Fruit fly (Drosophila melanogaster) whole organism, embryonic: Measurements from ENCODE around the gene CG3702.

ENCODE experiments used
- ATbp ChIP-seq: fragments of 200-800 bp; sonication (Bioruptor generic); optimal IDR thresholded peaks from 2 replicates; lab custom pipeline; 2017; ENCODE audit warnings: missing biosample characterization, mild to moderate bottlenecking, missing genetic modification characterization, missing genetic modification reagents
- CG10209 ChIP-seq: fragments of 200-800 bp; sonication (Bioruptor generic); optimal IDR thresholded peaks from 3 replicates; lab custom pipeline; 2017; ENCODE audit warnings: missing biosample characterization, mild to moderate bottlenecking, missing genetic modification characterization, missing genetic modification reagents
- CG10543 ChIP-seq: fragments of 200-800 bp; sonication (Bioruptor generic); optimal IDR thresholded peaks from 3 replicates; lab custom pipeline; 2017; ENCODE audit warnings: missing biosample characterization, mild to moderate bottlenecking, missing genetic modification characterization, moderate library complexity
- CG11696 ChIP-seq: fragments of 200-800 bp; sonication (Bioruptor generic); IDR thresholded peaks from 2 replicates; pipeline ENCODE4 v1.3.6; 2022; ENCODE audit warnings: missing biosample characterization, missing genetic modification characterization
- CG11723 ChIP-seq: fragments of 200-800 bp; sonication (Bioruptor generic); optimal IDR thresholded peaks from 2 replicates; lab custom pipeline; 2017; ENCODE audit warnings: missing biosample characterization, mild to moderate bottlenecking, missing genetic modification characterization
- CG1233 ChIP-seq: fragments of 200-800 bp; sonication (Bioruptor generic); optimal IDR thresholded peaks from 4 replicates; lab custom pipeline; 2018; ENCODE audit warnings: missing biosample characterization, mild to moderate bottlenecking, missing genetic modification characterization
- CG12942 ChIP-seq: fragments of 200-800 bp; sonication (Bioruptor generic); optimal IDR thresholded peaks from 3 replicates; lab custom pipeline; 2016; ENCODE audit warnings: missing biosample characterization, missing genetic modification characterization
- CG13424 ChIP-seq: fragments of 200-800 bp; sonication (Bioruptor generic); optimal IDR thresholded peaks from 2 replicates; lab custom pipeline; 2019; ENCODE audit warnings: missing biosample characterization, mild to moderate bottlenecking, missing genetic modification characterization, moderate library complexity
- CG14860 ChIP-seq: fragments of 200-800 bp; sonication (Bioruptor generic); IDR thresholded peaks from 3 replicates; pipeline ENCODE4 v1.3.6; 2022; ENCODE audit warnings: missing biosample characterization, missing genetic modification characterization; ENCODE audit not compliant: partially characterized antibody
- CG15514 ChIP-seq: fragments of 200-800 bp; sonication (Bioruptor generic); optimal IDR thresholded peaks from 3 replicates; lab custom pipeline; 2017; ENCODE audit warnings: missing biosample characterization, missing genetic modification characterization, mild to moderate bottlenecking, moderate library complexity, missing genetic modification reagents
- CG18764 ChIP-seq: fragments of 200-800 bp; sonication (Bioruptor generic); optimal IDR thresholded peaks from 3 replicates; lab custom pipeline; 2016; ENCODE audit warnings: missing biosample characterization, missing genetic modification characterization
- CG2875 ChIP-seq: fragments of 200-800 bp; sonication (Bioruptor generic); optimal IDR thresholded peaks from 2 replicates; lab custom pipeline; 2017; ENCODE audit warnings: missing biosample characterization, mild to moderate bottlenecking, missing genetic modification characterization, missing genetic modification reagents
- CG3847 ChIP-seq: fragments of 200-800 bp; sonication (Bioruptor generic); IDR thresholded peaks from 2 replicates; pipeline ENCODE4 v1.3.6; 2022; ENCODE audit warnings: missing biosample characterization, missing genetic modification characterization
- CG6765 ChIP-seq: fragments of 200-800 bp; sonication (Bioruptor generic); optimal IDR thresholded peaks from 3 replicates; lab custom pipeline; 2017; ENCODE audit warnings: missing biosample characterization, mild to moderate bottlenecking, missing genetic modification characterization
- CG6813 ChIP-seq: fragments of 200-800 bp; sonication (Bioruptor generic); optimal IDR thresholded peaks from 2 replicates; lab custom pipeline; 2017; ENCODE audit warnings: missing biosample characterization, missing genetic modification characterization, mild to moderate bottlenecking, moderate library complexity, missing genetic modification reagents
- CG7556 ChIP-seq: fragments of 200-800 bp; sonication (Bioruptor generic); optimal IDR thresholded peaks from 2 replicates; lab custom pipeline; 2017; ENCODE audit warnings: missing biosample characterization, mild to moderate bottlenecking, missing genetic modification characterization
- CG7963 ChIP-seq: fragments of 200-800 bp; sonication (Bioruptor generic); IDR thresholded peaks from 3 replicates; pipeline ENCODE4 v1.3.6; 2022; ENCODE audit warnings: missing biosample characterization, missing genetic modification characterization; ENCODE audit not compliant: partially characterized antibody
- CG8944 ChIP-seq: fragments of 200-800 bp; sonication (Bioruptor generic); optimal IDR thresholded peaks from 3 replicates; lab custom pipeline; 2016; ENCODE audit warnings: missing biosample characterization, missing genetic modification characterization
- CG9215 ChIP-seq: fragments of 200-800 bp; sonication (Bioruptor generic); IDR thresholded peaks from 2 replicates; pipeline ENCODE4 v1.3.6; 2022; ENCODE audit warnings: missing biosample characterization, missing genetic modification characterization
- CG9797 ChIP-seq: fragments of 200-800 bp; sonication (Bioruptor generic); optimal IDR thresholded peaks from 3 replicates; lab custom pipeline; 2018; ENCODE audit warnings: missing biosample characterization, mild to moderate bottlenecking, missing genetic modification characterization
- ERR ChIP-seq: fragments of 200-800 bp; sonication (Bioruptor generic); optimal IDR thresholded peaks from 2 replicates; lab custom pipeline; 2016; ENCODE audit warnings: missing biosample characterization, missing genetic modification characterization
- Hr78 ChIP-seq, 2 experiments: fragments of 200-800 bp in 1 of 2; fragments of >200 bp in 1 of 2; sonication (Bioruptor generic) in 1 of 2; optimal IDR thresholded peaks; 2 replicates each; lab custom pipeline; 2017 to 2019; ENCODE audit warnings: missing biosample characterization in 2 of 2, missing genetic modification characterization in 2 of 2, mild to moderate bottlenecking in 1 of 2, moderate library complexity in 1 of 2
- Lpt ChIP-seq: fragments of >200 bp; optimal IDR thresholded peaks from 2 replicates; lab custom pipeline; 2018; ENCODE audit warnings: missing biosample characterization, missing genetic modification characterization
- MESR4 ChIP-seq: fragments of 200-800 bp; sonication (Bioruptor generic); optimal IDR thresholded peaks from 2 replicates; lab custom pipeline; 2018; ENCODE audit warnings: missing biosample characterization, mild to moderate bottlenecking, missing genetic modification characterization, moderate library complexity
- Neu2 ChIP-seq: fragments of 200-800 bp; sonication (Bioruptor generic); optimal IDR thresholded peaks from 3 replicates; lab custom pipeline; 2016; ENCODE audit warnings: missing biosample characterization, missing genetic modification characterization, borderline replicate concordance
- Nf-YC ChIP-seq: fragments of 200-800 bp; optimal IDR thresholded peaks from 3 replicates; lab custom pipeline; 2019; ENCODE audit warnings: missing biosample characterization, mild to moderate bottlenecking, missing genetic modification characterization, moderate library complexity
- Usf ChIP-seq: fragments of 200-800 bp; sonication (Bioruptor generic); optimal IDR thresholded peaks from 2 replicates; lab custom pipeline; 2017; ENCODE audit warnings: missing genotype, missing biosample characterization, missing genetic modification characterization
- ash1 ChIP-seq: fragments of 200-800 bp; sonication (Bioruptor generic); optimal IDR thresholded peaks from 2 replicates; lab custom pipeline; 2018; ENCODE audit warnings: missing biosample characterization, mild to moderate bottlenecking, missing genetic modification characterization
- bbx ChIP-seq: fragments of 200-800 bp; sonication (Bioruptor generic); IDR thresholded peaks from 2 replicates; pipeline ENCODE4 v1.3.6; 2022; ENCODE audit warnings: missing biosample characterization, missing genetic modification characterization; ENCODE audit not compliant: partially characterized antibody
- btn ChIP-seq: fragments of 200-800 bp; sonication (Bioruptor generic); optimal IDR thresholded peaks from 2 replicates; lab custom pipeline; 2016; ENCODE audit warnings: missing biosample characterization, missing genetic modification characterization
- crol ChIP-seq: fragments of 200-800 bp; sonication (Bioruptor generic); IDR thresholded peaks from 2 replicates; pipeline ENCODE4 v1.3.6; 2022; ENCODE audit warnings: missing biosample characterization, missing genetic modification characterization
- dmrt11E ChIP-seq: fragments of 200-800 bp; sonication (Bioruptor generic); optimal IDR thresholded peaks from 3 replicates; lab custom pipeline; 2018; ENCODE audit warnings: missing biosample characterization, mild to moderate bottlenecking, missing genetic modification characterization, moderate library complexity
- gcm2 ChIP-seq: fragments of 200-800 bp; sonication (Bioruptor generic); optimal IDR thresholded peaks from 2 replicates; lab custom pipeline; 2016; ENCODE audit warnings: missing biosample characterization, missing genetic modification characterization
- h ChIP-seq: fragments of >200 bp; optimal IDR thresholded peaks from 2 replicates; lab custom pipeline; 2017
- hkb ChIP-seq, 2 experiments: fragments of 200-800 bp in 1 of 2; fragments of >200 bp in 1 of 2; sonication (Bioruptor generic) in 1 of 2; IDR thresholded peaks in 1 of 2; optimal IDR thresholded peaks in 1 of 2; 2 replicates each; pipeline versions ENCODE4 v1.3.6 to Lab custom; 2017 to 2022; ENCODE audit warnings: missing biosample characterization in 1 of 2, missing genetic modification characterization in 1 of 2
- lola ChIP-seq, 3 experiments: fragments of >200 bp in 2 of 3; fragments of 200-800 bp in 1 of 3; sonication (Bioruptor generic) in 1 of 3; optimal IDR thresholded peaks; 2 replicates each; lab custom pipeline; 2017 to 2019; ENCODE audit warnings: missing biosample characterization in 3 of 3, missing genetic modification characterization in 3 of 3, mild to moderate bottlenecking in 1 of 3, moderate library complexity in 1 of 3
- mirr ChIP-seq: fragments of 200-800 bp; sonication (Bioruptor generic); optimal IDR thresholded peaks from 3 replicates; lab custom pipeline; 2018; ENCODE audit warnings: missing biosample characterization, mild to moderate bottlenecking, missing genetic modification characterization
- onecut ChIP-seq: fragments of 200-800 bp; sonication (Bioruptor generic); IDR thresholded peaks from 2 replicates; pipeline ENCODE4 v1.3.6; 2022; ENCODE audit warnings: missing biosample characterization, missing genetic modification characterization
- peb ChIP-seq: fragments of 200-800 bp; sonication (Bioruptor generic); IDR thresholded peaks from 2 replicates; pipeline ENCODE4 v1.3.6; 2022; ENCODE audit warnings: missing biosample characterization, missing genetic modification characterization
- pita ChIP-seq: fragments of 200-800 bp; sonication (Bioruptor generic); optimal IDR thresholded peaks from 2 replicates; lab custom pipeline; 2017; ENCODE audit warnings: missing biosample characterization, mild to moderate bottlenecking, missing genetic modification characterization
- prd ChIP-seq, 3 experiments: fragments of >200 bp in 2 of 3; fragments of 200-800 bp in 1 of 3; sonication (Bioruptor generic) in 1 of 3; optimal IDR thresholded peaks in 2 of 3; IDR thresholded peaks in 1 of 3; 2 replicates in 2 of 3; 3 replicates in 1 of 3; pipeline versions ENCODE4 v1.3.6 to Lab custom; 2017 to 2022; ENCODE audit warnings: missing biosample characterization in 1 of 3, missing genetic modification characterization in 1 of 3
- pum ChIP-seq: fragments of 200-800 bp; sonication (Bioruptor generic); optimal IDR thresholded peaks from 2 replicates; lab custom pipeline; 2016; ENCODE audit warnings: missing biosample characterization, missing genetic modification characterization
- ro ChIP-seq: fragments of 200-800 bp; sonication (Bioruptor generic); IDR thresholded peaks from 2 replicates; pipeline ENCODE4 v1.3.6; 2022; ENCODE audit warnings: missing biosample characterization, missing genetic modification characterization
- shn ChIP-seq: fragments of 200-800 bp; sonication (Bioruptor generic); optimal IDR thresholded peaks from 3 replicates; lab custom pipeline; 2016; ENCODE audit warnings: missing biosample characterization, missing genetic modification characterization
- so ChIP-seq: fragments of 200-800 bp; sonication (Bioruptor generic); IDR thresholded peaks from 3 replicates; pipeline ENCODE4 v1.3.6; 2022; ENCODE audit warnings: missing biosample characterization, missing genetic modification characterization
- stwl ChIP-seq: fragments of 200-800 bp; sonication (Bioruptor generic); optimal IDR thresholded peaks from 3 replicates; lab custom pipeline; 2018; ENCODE audit warnings: missing biosample characterization, mild to moderate bottlenecking, missing genetic modification characterization, moderate library complexity
- tna ChIP-seq: fragments of 200-800 bp; sonication (Bioruptor generic); IDR thresholded peaks from 2 replicates; pipeline ENCODE4 v1.3.6; 2022; ENCODE audit warnings: missing biosample characterization, missing genetic modification characterization; ENCODE audit not compliant: partially characterized antibody
- zen ChIP-seq: fragments of 200-800 bp; sonication (Bioruptor generic); optimal IDR thresholded peaks from 3 replicates; lab custom pipeline; 2018; ENCODE audit warnings: missing biosample characterization, mild to moderate bottlenecking, missing genetic modification characterization, moderate library complexity
- zfh1 ChIP-seq: fragments of 200-800 bp; sonication (Bioruptor generic); IDR thresholded peaks from 3 replicates; pipeline ENCODE4 v1.3.6; 2022; ENCODE audit warnings: missing biosample characterization, missing genetic modification characterization

CG3702 gene

DNA sequence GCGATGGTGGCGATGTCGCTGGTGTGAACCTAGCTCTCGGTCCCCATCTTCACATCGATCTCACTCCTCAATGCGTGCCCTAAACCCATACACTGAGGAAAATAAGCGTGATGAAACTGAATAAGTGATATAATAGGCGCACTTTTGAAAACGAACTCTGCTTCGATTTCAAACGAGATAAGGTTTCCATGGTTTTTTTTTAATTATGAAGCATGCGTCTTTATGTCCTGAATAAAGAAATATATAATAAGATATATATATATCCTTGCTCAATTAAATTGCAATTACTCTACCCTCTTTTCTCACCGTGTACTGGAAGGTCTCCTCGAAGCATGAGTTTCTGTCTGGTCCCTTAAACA, 4.0 kb downstream of the CG3702 start (continued):
- no peak for TF ChIP-seq bbx (GFP tag; lab: Robert Waterston, UW)
- no peak for TF ChIP-seq pita (GFP tag; lab: Kevin White, UChicago)
- no peak for TF ChIP-seq CG7963 (GFP tag; lab: Robert Waterston, UW)
- TF ChIP-seq shn (GFP tag; lab: Kevin White, UChicago), result peak; percentile 10
- no peak for TF ChIP-seq peb (GFP tag; lab: Robert Waterston, UW)
- peak; percentile 55; the same call in 1 of the 3 replicates for TF ChIP-seq so (GFP tag; lab: Robert Waterston, UW)
- TF ChIP-seq CG7556 (GFP tag; lab: Kevin White, UChicago), result peak; percentile 68
- TF ChIP-seq onecut, result peak; percentile 44
- TF ChIP-seq MESR4 (GFP tag; lab: Kevin White, UChicago), result no peak
- peak; percentile 27 for TF ChIP-seq CG11723 (GFP tag; lab: Kevin White, UChicago)
- peak; percentile 81 for TF ChIP-seq zfh1
- no peak for TF ChIP-seq CG9797 (GFP tag; lab: Kevin White, UChicago)
- TF ChIP-seq Lpt (GFP tag; lab: Kevin White, UChicago), result no peak
- peak; percentile 53 for TF ChIP-seq CG3847 (GFP tag; lab: Robert Waterston, UW)
- TF ChIP-seq btn, result no peak
- peak; percentile 11 for TF ChIP-seq CG15514 (GFP tag; lab: Kevin White, UChicago)
- no peak for TF ChIP-seq ro (GFP tag; lab: Robert Waterston, UW)
- TF ChIP-seq ATbp (GFP tag; lab: Kevin White, UChicago), result peak; percentile 46
- no peak for TF ChIP-seq crol (GFP tag; lab: Robert Waterston, UW)
- TF ChIP-seq CG2875 (GFP tag; lab: Kevin White, UChicago), result peak; percentile 49
- TF ChIP-seq prd (optimal IDR thresholded peaks at IDR 0.05; lab: Kevin White, UChicago), result no peak
- peak; percentile 76 for TF ChIP-seq prd (GFP tag; IDR thresholded peaks at IDR 0.05; lab: Robert Waterston, UW)
- TF ChIP-seq gcm2 (GFP tag; lab: Kevin White, UChicago), result no peak
- TF ChIP-seq lola (GFP tag; optimal IDR thresholded peaks at IDR 0.05; lab: Kevin White, UChicago), result peak in 1 of 3 experiments; percentile 93
- peak; percentile 59 for TF ChIP-seq CG10209 (GFP tag; lab: Kevin White, UChicago)
- TF ChIP-seq Nf-YC (tag; lab: Kevin White, UChicago), result peak; percentile 15
- TF ChIP-seq h (lab: Kevin White, UChicago), result no peak
- no peak for TF ChIP-seq tna (GFP tag; lab: Robert Waterston, UW)
- TF ChIP-seq zen (tag; lab: Kevin White, UChicago), result peak; percentile 83
- TF ChIP-seq CG10543 (GFP tag; lab: Kevin White, UChicago), result no peak
- no peak for TF ChIP-seq pum (GFP tag; lab: Kevin White, UChicago)
- peak; percentile 62 for TF ChIP-seq CG1233 (GFP tag; lab: Kevin White, UChicago)
- TF ChIP-seq dmrt11E (tag; lab: Kevin White, UChicago), result peak; percentile 92
- TF ChIP-seq Hr78 (GFP tag; optimal IDR thresholded peaks at IDR 0.05; lab: Kevin White, UChicago), result no peak
- peak; percentile 43 for TF ChIP-seq CG6765
- peak; percentile 36 for TF ChIP-seq CG18764 (GFP tag; lab: Kevin White, UChicago)
- TF ChIP-seq mirr (GFP tag; lab: Kevin White, UChicago), result no peak
- TF ChIP-seq CG11696 (GFP tag; lab: Robert Waterston, UW), result no peak
- TF ChIP-seq CG8944 (GFP tag; lab: Kevin White, UChicago), result no peak
- peak; percentile 19; the same call in 1 of the 2 replicates for TF ChIP-seq CG9215 (GFP tag; lab: Robert Waterston, UW)
- peak; percentile 56 for TF ChIP-seq stwl (tag; lab: Kevin White, UChicago)
- TF ChIP-seq hkb (optimal IDR thresholded peaks at IDR 0.05; lab: Kevin White, UChicago), result no peak
- TF ChIP-seq hkb (GFP tag; IDR thresholded peaks at IDR 0.05; lab: Robert Waterston, UW), result peak; percentile 48; the same call in 1 of the 2 replicates
- TF ChIP-seq CG13424, result peak; percentile 58
- TF ChIP-seq CG12942 (GFP tag; lab: Kevin White, UChicago), result peak; percentile 32
- no peak for TF ChIP-seq ash1
- TF ChIP-seq Usf (GFP tag; lab: Kevin White, UChicago), result peak; percentile 66
- TF ChIP-seq CG14860 (GFP tag; lab: Robert Waterston, UW), result no peak
- TF ChIP-seq ERR, result no peak
- no peak for TF ChIP-seq Neu2 (GFP tag; lab: Kevin White, UChicago)
- peak; percentile 74 for TF ChIP-seq CG6813 (GFP tag; lab: Kevin White, UChicago)
